Fruit fly (Drosophila melanogaster) whole organism, adult: ENCODE data around the gene pros.

ENCODE experiments used
- CG11617 ChIP-seq: fragments of 200-800 bp; sonication (Bioruptor generic); optimal IDR thresholded peaks from 2 replicates; lab custom pipeline; 2017; ENCODE audit warnings: mild to moderate bottlenecking, missing biosample characterization, missing genetic modification reagents, missing genetic modification characterization
- CG14711 ChIP-seq: fragments of 200-800 bp; sonication (Bioruptor generic); optimal IDR thresholded peaks from 2 replicates; lab custom pipeline; 2018; ENCODE audit warnings: missing biosample characterization, mild to moderate bottlenecking, missing genetic modification characterization, moderate library complexity
- CG33017 ChIP-seq: fragments of 200-800 bp; sonication (Bioruptor generic); optimal IDR thresholded peaks from 2 replicates; lab custom pipeline; 2018; ENCODE audit warnings: missing biosample characterization, mild to moderate bottlenecking, missing genetic modification characterization, moderate library complexity
- CG7101 ChIP-seq: fragments of 200-800 bp; sonication (Bioruptor generic); optimal IDR thresholded peaks from 2 replicates; lab custom pipeline; 2018; ENCODE audit warnings: missing biosample characterization, mild to moderate bottlenecking, missing genetic modification characterization, moderate library complexity
- Clk ChIP-seq: fragments of 200-800 bp; sonication (Bioruptor generic); optimal IDR thresholded peaks from 2 replicates; lab custom pipeline; 2017; ENCODE audit warnings: missing biosample characterization, missing genetic modification characterization
- Mnt ChIP-seq: fragments of 200-800 bp; sonication (Bioruptor generic); optimal IDR thresholded peaks from 2 replicates; lab custom pipeline; 2016; ENCODE audit warnings: missing biosample characterization, mild to moderate bottlenecking, missing genetic modification characterization
- cic ChIP-seq: fragments of 200-800 bp; sonication (Bioruptor generic); optimal IDR thresholded peaks from 2 replicates; lab custom pipeline; 2017; ENCODE audit warnings: missing biosample characterization, mild to moderate bottlenecking, missing genetic modification characterization, moderate library complexity
- kay ChIP-seq: fragments of 200-800 bp; sonication (Bioruptor generic); peaks from one replicate; lab custom pipeline; 2016; ENCODE audit warnings: missing biosample characterization, missing genetic modification characterization, borderline replicate concordance
- ovo ChIP-seq: fragments of 200-800 bp; sonication (Bioruptor generic); optimal IDR thresholded peaks from 2 replicates; lab custom pipeline; 2016; ENCODE audit warnings: missing biosample characterization, missing genetic modification characterization
- pad ChIP-seq: fragments of 200-800 bp; sonication (Bioruptor generic); optimal IDR thresholded peaks from 3 replicates; lab custom pipeline; 2017; ENCODE audit warnings: missing biosample characterization, missing genetic modification characterization, mild to moderate bottlenecking, moderate library complexity, missing genetic modification reagents
- tj ChIP-seq: fragments of 200-800 bp; sonication (Bioruptor generic); optimal IDR thresholded peaks from 3 replicates; lab custom pipeline; 2017; ENCODE audit warnings: missing biosample characterization, mild to moderate bottlenecking, missing genetic modification characterization, moderate library complexity
- toe ChIP-seq: fragments of 200-800 bp; sonication (Bioruptor generic); optimal IDR thresholded peaks from 2 replicates; lab custom pipeline; 2016; ENCODE audit warnings: missing biosample characterization, missing genetic modification characterization

- TF ChIP-seq CG11617 (GFP tag; lab: Kevin White, UChicago) (no peak), toe (GFP tag; lab: Kevin White, UChicago) (no peak), kay (GFP tag; lab: Kevin White, UChicago) (no peak), pad (GFP tag; lab: Kevin White, UChicago) (no peak), cic (GFP tag; lab: Kevin White, UChicago) (no peak), CG33017 (no peak), tj (GFP tag; lab: Kevin White, UChicago) (no peak), CG14711 (tag; lab: Kevin White, UChicago) (no peak), CG7101 (tag; lab: Kevin White, UChicago) (no peak), Mnt (no peak), ovo (GFP tag; lab: Kevin White, UChicago) (no peak), Clk (no peak)
Observed at dm6 chr3R:11441038-11441437, 112.8 kb downstream of the pros start.
